Fruit fly (Drosophila melanogaster): ENCODE data around the gene CG14995.

The CG14995 gene

DNA sequence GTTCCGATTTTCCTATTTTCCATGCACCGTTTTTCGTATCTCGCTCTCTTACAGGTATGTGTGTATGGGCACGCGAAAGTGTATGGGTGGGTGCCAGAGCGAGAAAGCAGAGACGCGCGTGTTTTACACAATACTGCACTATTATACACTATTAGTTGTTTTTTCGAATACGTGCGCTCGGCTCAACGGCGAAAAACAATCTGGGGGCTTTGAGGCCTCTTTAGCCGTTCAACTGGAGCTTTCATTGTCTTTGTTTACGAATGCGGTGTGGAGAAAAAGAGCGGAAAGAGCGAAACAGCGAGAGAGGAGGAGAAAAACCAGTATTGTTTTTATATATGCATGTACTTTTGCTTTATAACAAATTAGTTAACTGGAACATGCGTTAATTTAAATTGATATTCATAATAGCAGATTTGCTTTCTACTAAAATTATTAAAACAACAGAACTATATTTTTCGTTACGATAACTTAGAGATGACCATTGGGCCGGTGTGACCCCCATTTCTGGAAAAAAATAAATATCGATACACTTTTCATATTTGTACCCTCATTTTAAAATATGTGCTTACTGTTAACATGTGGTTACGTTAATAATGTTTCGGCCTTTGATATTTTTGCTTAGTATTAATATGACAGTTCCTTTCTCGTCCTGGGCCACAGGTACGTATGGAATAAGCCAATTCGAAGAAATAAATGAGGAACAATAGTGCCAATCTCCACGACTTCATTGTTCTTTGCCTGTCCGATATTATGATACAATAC, at the start of gene CG14995:
TSS of gene CG14995 (minus strand) at position 761 of the 762 bp plus-strand sequence.
- TF ChIP-seq CG9139 (GFP tag; optimal IDR thresholded peaks at IDR 0.05): peak; percentile 32
- peak; percentile 20 for TF ChIP-seq fkh (GFP tag; optimal IDR thresholded peaks at IDR 0.05)
- TF ChIP-seq Eip78C (GFP tag): peak; percentile 76
- TF ChIP-seq Lpt (GFP tag; optimal IDR thresholded peaks at IDR 0.05): peak; percentile 37
- no peak for TF ChIP-seq CG6792 (GFP tag; optimal IDR thresholded peaks at IDR 0.05)
- peak; percentile 22 for TF ChIP-seq CG6276 (GFP tag; optimal IDR thresholded peaks at IDR 0.05)
- peak; percentile 44 for TF ChIP-seq CG3919 (GFP tag; optimal IDR thresholded peaks at IDR 0.05)
- TF ChIP-seq Hr39 (GFP tag; optimal IDR thresholded peaks at IDR 0.05): no peak
- TF ChIP-seq svp (GFP tag): peak; percentile 77
- peak; percentile 67 for TF ChIP-seq dsx (GFP tag; optimal IDR thresholded peaks at IDR 0.05; ENCODE audit: poor library complexity, severe bottlenecking)
- no peak for TF ChIP-seq dac (GFP tag; optimal IDR thresholded peaks at IDR 0.05)
- TF ChIP-seq CG16779 (tag; optimal IDR thresholded peaks at IDR 0.05): peak; percentile 57
- TF ChIP-seq CG8319 (GFP tag; optimal IDR thresholded peaks at IDR 0.05): no peak
- TF ChIP-seq CG15336 (GFP tag; IDR thresholded peaks at IDR 0.05): peak; percentile 58; the same call in 1 of the 2 replicates
- TF ChIP-seq CG6163 (GFP tag; IDR thresholded peaks at IDR 0.05): peak; percentile 64; the same call in 2 of the 3 replicates
- no peak for TF ChIP-seq Blimp-1 (GFP tag; optimal IDR thresholded peaks at IDR 0.05)
- peak; percentile 14 for TF ChIP-seq CG6808 (GFP tag; optimal IDR thresholded peaks at IDR 0.05)
- TF ChIP-seq CG6854 (GFP tag; optimal IDR thresholded peaks at IDR 0.05): peak; percentile 70
- TF ChIP-seq Sox14 (GFP tag; optimal IDR thresholded peaks at IDR 0.05): peak; percentile 33
- TF ChIP-seq fd85E (GFP tag; optimal IDR thresholded peaks at IDR 0.05): peak; percentile 19
- TF ChIP-seq CG8119 (GFP tag; IDR thresholded peaks at IDR 0.05): peak; percentile 33; the same call in 2 of the 3 replicates
- TF ChIP-seq Eip75B (GFP tag; optimal IDR thresholded peaks at IDR 0.05): peak; percentile 33
- TF ChIP-seq eg (GFP tag; IDR thresholded peaks at IDR 0.05): 0 out of 3 replicates have a peak, but pooled peaks have one; percentile 31
- no peak for TF ChIP-seq OdsH (GFP tag; optimal IDR thresholded peaks at IDR 0.05)
- no peak for TF ChIP-seq net (GFP tag; optimal IDR thresholded peaks at IDR 0.05)
- no peak for TF ChIP-seq achi (GFP tag; optimal IDR thresholded peaks at IDR 0.05)
- peak; percentile 37 to 75 for TF ChIP-seq ss (GFP tag; optimal IDR thresholded peaks at IDR 0.05)
- no peak for TF ChIP-seq CG8632 (GFP tag; optimal IDR thresholded peaks at IDR 0.05)
- TF ChIP-seq Sox102F (GFP tag; optimal IDR thresholded peaks at IDR 0.05): peak; percentile 15
- peak; percentile 2 for TF ChIP-seq Ets96B (tag; optimal IDR thresholded peaks at IDR 0.05)
- peak; percentile 1 for TF ChIP-seq topi (GFP tag; optimal IDR thresholded peaks at IDR 0.05)
- peak; percentile 8 for TF ChIP-seq esn (GFP tag; optimal IDR thresholded peaks at IDR 0.05)
- no peak for TF ChIP-seq Hr4 (GFP tag; optimal IDR thresholded peaks at IDR 0.05)
- no peak for TF ChIP-seq fd59A (GFP tag; optimal IDR thresholded peaks at IDR 0.05)
- TF ChIP-seq acj6 (GFP tag; optimal IDR thresholded peaks at IDR 0.05): no peak
- no peak for TF ChIP-seq Gug (GFP tag; IDR thresholded peaks at IDR 0.05)

DNA sequence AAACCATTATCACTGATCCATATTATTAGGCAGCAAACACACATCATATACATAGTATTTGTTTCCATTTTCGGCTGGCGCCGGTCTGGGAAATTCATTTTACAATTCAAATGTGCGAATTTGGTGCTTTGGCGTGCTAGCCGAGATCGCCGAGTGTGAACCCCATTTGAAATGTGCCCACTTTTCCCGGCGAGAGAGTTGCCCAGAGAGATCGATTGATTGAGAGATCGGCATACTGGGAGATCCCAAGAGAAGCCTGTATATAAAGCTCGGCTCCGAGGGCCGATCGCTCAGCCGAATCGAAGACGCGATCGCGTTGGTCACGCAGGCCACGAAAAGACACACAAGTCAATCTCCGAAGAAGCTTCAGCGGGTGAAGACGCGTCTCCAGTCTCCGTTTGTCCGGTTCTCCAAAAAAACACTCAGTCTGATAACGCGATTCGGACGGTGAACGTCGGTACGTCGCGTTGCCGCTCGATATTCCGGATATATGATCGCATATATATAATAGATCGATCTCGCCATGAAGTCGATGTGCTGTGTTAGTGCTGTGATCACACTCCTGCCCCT, 45.4 kb upstream of the CG14995 start, which contains the start of gene CG1299:
TSS of gene CG1299 (plus strand) at position 291 of the 570 bp plus-strand sequence.
- TF ChIP-seq CG9139 (GFP tag; optimal IDR thresholded peaks at IDR 0.05): peak; percentile 2
- TF ChIP-seq CG1621 (tag; optimal IDR thresholded peaks at IDR 0.05): peak; percentile 57
- TF ChIP-seq Ets21C (GFP tag; optimal IDR thresholded peaks at IDR 0.05): no peak
- peak; percentile 18 for TF ChIP-seq Eip75B (GFP tag; optimal IDR thresholded peaks at IDR 0.05)
- peak; percentile 35; the same call in 1 of the 3 replicates for TF ChIP-seq CG6163 (GFP tag; IDR thresholded peaks at IDR 0.05)
- no peak for TF ChIP-seq achi (GFP tag; optimal IDR thresholded peaks at IDR 0.05)
- TF ChIP-seq Eip78C (GFP tag): peak; percentile 71
- TF ChIP-seq Hr4 (GFP tag; optimal IDR thresholded peaks at IDR 0.05): no peak
- TF ChIP-seq ss (GFP tag; optimal IDR thresholded peaks at IDR 0.05): peak; percentile 19 to 44
